Fruit fly (Drosophila melanogaster): ENCODE measurements around the gene Octbeta1R.

Octbeta1R gene

DNA sequence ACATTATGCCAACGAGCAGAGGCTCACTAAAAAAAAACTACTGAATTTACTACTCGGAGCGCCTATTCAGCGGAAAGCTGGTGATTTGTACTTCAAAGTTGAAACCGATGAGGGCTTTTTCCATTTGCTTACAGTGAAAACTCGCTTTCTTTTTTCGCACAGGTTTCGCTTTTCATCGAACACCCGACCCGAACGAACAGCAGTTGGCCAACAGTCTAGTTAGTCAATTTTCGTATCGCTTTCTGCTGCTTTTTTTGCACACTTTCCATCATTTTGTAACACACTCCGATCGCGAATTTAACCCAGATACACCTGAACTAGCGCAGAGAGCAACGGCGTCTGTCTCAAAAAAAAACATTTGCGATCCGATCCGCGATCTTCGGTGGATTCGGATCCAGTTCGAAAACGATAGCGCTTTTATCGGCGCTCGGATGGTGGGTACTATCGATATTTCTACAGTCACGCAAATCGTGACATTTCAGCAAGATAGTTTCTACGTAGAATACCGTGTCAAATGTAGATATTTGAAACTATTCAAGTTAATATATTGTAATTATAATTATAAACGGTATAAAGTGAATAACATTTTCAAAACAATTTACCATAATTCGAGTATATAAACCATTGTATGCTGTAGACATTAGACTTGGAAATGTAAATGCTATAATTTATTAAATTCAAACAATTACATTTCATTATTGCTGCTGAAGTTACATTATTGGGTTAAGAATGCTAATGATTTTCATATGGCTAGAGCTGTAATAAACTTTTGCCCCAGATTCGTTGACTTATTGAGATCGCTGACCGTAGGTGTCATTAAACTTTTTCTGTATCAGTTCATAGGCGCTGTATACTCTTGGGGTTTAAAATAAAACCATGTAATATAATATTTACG is 31.5 kb downstream of the Octbeta1R start, which contains the start of gene CG5346 (continued):
- peak; percentile 89 for TF ChIP-seq CG7963 (GFP tag; IDR thresholded peaks at IDR 0.05; ENCODE audit: partially characterized antibody)
- peak; percentile 3 for TF ChIP-seq nmo (GFP tag; optimal IDR thresholded peaks at IDR 0.05)
- TF ChIP-seq hth (optimal IDR thresholded peaks at IDR 0.05), result no peak
- no peak for TF ChIP-seq CG9727 (GFP tag; optimal IDR thresholded peaks at IDR 0.05)
- peak; percentile 44 for TF ChIP-seq HmgZ (tag; optimal IDR thresholded peaks at IDR 0.05)
- TF ChIP-seq wor (GFP tag; IDR thresholded peaks at IDR 0.05), result no peak
- no peak for TF ChIP-seq CG15601 (tag; optimal IDR thresholded peaks at IDR 0.05)
- TF ChIP-seq E2f1 (GFP tag; IDR thresholded peaks at IDR 0.05), result no peak
- peak; percentile 49 for TF ChIP-seq CG32772 (GFP tag; IDR thresholded peaks at IDR 0.05)
- peak; percentile 92 for TF ChIP-seq amos (GFP tag; IDR thresholded peaks at IDR 0.05; ENCODE audit: partially characterized antibody)
- TF ChIP-seq CG10431 (GFP tag; optimal IDR thresholded peaks at IDR 0.05), result no peak
- no peak for TF ChIP-seq dati (GFP tag; IDR thresholded peaks at IDR 0.05)
- no peak for TF ChIP-seq Oli (tag; optimal IDR thresholded peaks at IDR 0.05)
- peak; percentile 88 for TF ChIP-seq HLH4C (GFP tag; IDR thresholded peaks at IDR 0.05; ENCODE audit: partially characterized antibody)
- no peak for TF ChIP-seq br (optimal IDR thresholded peaks at IDR 0.05)
- no peak for TF ChIP-seq da (GFP tag; optimal IDR thresholded peaks at IDR 0.05)
- TF ChIP-seq mld (GFP tag; IDR thresholded peaks at IDR 0.05; ENCODE audit: partially characterized antibody), result peak; percentile 78
- TF ChIP-seq CG13424 (tag; optimal IDR thresholded peaks at IDR 0.05), result no peak
- TF ChIP-seq ATbp (GFP tag; optimal IDR thresholded peaks at IDR 0.05), result no peak
- TF ChIP-seq CG4404 (GFP tag; IDR thresholded peaks at IDR 0.05), result no peak
- peak; percentile 36 for TF ChIP-seq CG7987 (GFP tag; optimal IDR thresholded peaks at IDR 0.05)
- no peak for TF ChIP-seq CG3726 (GFP tag; IDR thresholded peaks at IDR 0.05)
- no peak for TF ChIP-seq en (GFP tag; optimal IDR thresholded peaks at IDR 0.05)
- no peak for TF ChIP-seq CG10462 (GFP tag; optimal IDR thresholded peaks at IDR 0.05)
- TF ChIP-seq Six4 (GFP tag; optimal IDR thresholded peaks at IDR 0.05), result no peak
- no peak for TF ChIP-seq CG17568 (GFP tag; optimal IDR thresholded peaks at IDR 0.05)
- no peak for TF ChIP-seq fru (optimal IDR thresholded peaks at IDR 0.05)
- TF ChIP-seq onecut (GFP tag; IDR thresholded peaks at IDR 0.05), result no peak
- TF ChIP-seq CG16813 (GFP tag; IDR thresholded peaks at IDR 0.05; ENCODE audit: partially characterized antibody), result peak; percentile 88
- no peak for TF ChIP-seq CG10147 (GFP tag; optimal IDR thresholded peaks at IDR 0.05)
- no peak for TF ChIP-seq schlank (tag; optimal IDR thresholded peaks at IDR 0.05)
- TF ChIP-seq repo (GFP tag; optimal IDR thresholded peaks at IDR 0.05), result no peak
- no peak for TF ChIP-seq CrebB (tag; optimal IDR thresholded peaks at IDR 0.05)
- no peak for TF ChIP-seq fd64A (GFP tag; optimal IDR thresholded peaks at IDR 0.05)
- no peak for TF ChIP-seq cwo (GFP tag; optimal IDR thresholded peaks at IDR 0.05)
- TF ChIP-seq pho (GFP tag; optimal IDR thresholded peaks at IDR 0.05), result no peak
- TF ChIP-seq ttk (GFP tag; IDR thresholded peaks at IDR 0.05), result no peak
- peak; percentile 46 for TF ChIP-seq sens (GFP tag)
- no peak for TF ChIP-seq CG12299 (tag; optimal IDR thresholded peaks at IDR 0.05)
- TF ChIP-seq ERR (GFP tag; optimal IDR thresholded peaks at IDR 0.05), result no peak
- peak; percentile 50 for TF ChIP-seq sd (tag; optimal IDR thresholded peaks at IDR 0.05)
- TF ChIP-seq pnt (GFP tag; optimal IDR thresholded peaks at IDR 0.05), result no peak
- no peak for TF ChIP-seq B-H1 (GFP tag; IDR thresholded peaks at IDR 0.05)
- TF ChIP-seq CG1603 (tag; optimal IDR thresholded peaks at IDR 0.05), result peak; percentile 38
- TF ChIP-seq Xbp1 (GFP tag; optimal IDR thresholded peaks at IDR 0.05), result no peak
- no peak for TF ChIP-seq CG11398 (GFP tag; optimal IDR thresholded peaks at IDR 0.05)
- TF ChIP-seq nom (GFP tag; optimal IDR thresholded peaks at IDR 0.05), result no peak
- no peak for TF ChIP-seq sr (GFP tag; IDR thresholded peaks at IDR 0.05)
- TF ChIP-seq luna (GFP tag; optimal IDR thresholded peaks at IDR 0.05), result no peak
- no peak for TF ChIP-seq CG17802 (tag; optimal IDR thresholded peaks at IDR 0.05)
